Worm (Caenorhabditis elegans) whole organism, L4 larva: ENCODE data around the gene nlp-29.

Experiments used
- Y48G9A.11 ChIP-seq: fragments of 200-800 bp; sonication (Bioruptor generic); IDR thresholded peaks from 2 replicates; pipeline ENCODE4 v1.3.6; 2022; ENCODE audit warnings: missing genetic modification reagents, missing genetic modification characterization, missing compliant biosample characterization
- aly-2 ChIP-seq: sonication (generic microtip); optimal IDR thresholded peaks from 2 replicates; lab custom pipeline; 2018; ENCODE audit warnings: missing biosample characterization, missing genetic modification characterization
- ama-1 ChIP-seq: fragments of 150-350 bp; optimal IDR thresholded peaks from 2 replicates; lab custom pipeline; 2014; ENCODE audit warnings: inconsistent platforms, mixed read lengths
- egl-27 ChIP-seq: sonication (generic microtip); optimal IDR thresholded peaks from 3 replicates; lab custom pipeline; 2017; ENCODE audit warnings: missing biosample characterization, missing genetic modification reagents, missing genetic modification characterization
- fos-1 ChIP-seq: fragments of 150-350 bp; optimal IDR thresholded peaks from 2 replicates; lab custom pipeline; 2014; ENCODE audit warnings: missing biosample characterization, missing genetic modification characterization
- hlh-11 ChIP-seq: fragments of 200-800 bp; sonication (Bioruptor generic); optimal IDR thresholded peaks from 2 replicates; lab custom pipeline; 2018; ENCODE audit warnings: mild to moderate bottlenecking, missing genetic modification characterization, missing compliant biosample characterization
- nhr-237 ChIP-seq: sonication (generic microtip); optimal IDR thresholded peaks from 2 replicates; lab custom pipeline; 2017; ENCODE audit warnings: missing biosample characterization, missing genetic modification characterization
- nhr-48 ChIP-seq: sonication (generic microtip); optimal IDR thresholded peaks from 2 replicates; lab custom pipeline; 2016; ENCODE audit warnings: mild to moderate bottlenecking, missing genetic modification characterization, missing compliant biosample characterization

DNA sequence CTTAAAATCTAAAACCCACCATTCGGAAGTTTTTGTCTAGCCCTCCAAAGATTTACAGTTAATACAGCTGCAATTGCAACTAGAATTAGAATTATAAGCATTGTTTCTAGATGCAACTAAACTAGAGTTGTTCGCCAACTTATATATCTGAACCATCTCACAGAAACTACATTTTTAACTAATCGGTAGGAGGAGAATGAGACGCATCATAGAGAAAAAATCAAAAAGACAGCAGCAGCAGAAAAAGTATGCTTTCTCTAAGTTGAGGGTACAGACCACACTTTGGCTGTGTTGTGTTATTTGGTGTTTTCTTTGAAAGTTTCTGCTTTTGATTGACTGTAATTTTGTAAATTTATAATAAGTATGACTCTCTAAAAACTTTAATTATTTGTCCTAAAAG lies 20.5 kb upstream of the nlp-29 start, which contains the start of gene cyp-34A7:
- TF ChIP-seq Y48G9A.11 (GFP tag; lab: Robert Waterston, UW) (no peak), hlh-11 (no peak), aly-2 (tag; lab: Kevin White, UChicago) (no peak), nhr-237 (no peak), nhr-48 (tag; lab: Kevin White, UChicago) (no peak), fos-1 (tag; lab: Kevin White, UChicago) (no peak), ama-1 (lab: Kevin White, UChicago) (no peak), egl-27 (tag; lab: Kevin White, UChicago) (no peak)
